Fruit fly (Drosophila melanogaster) whole organism, embryonic: ENCODE results near the gene Obp28a.
A peak's percentile ranks its signal among the peaks of the same experiment; 100 is the strongest.

Source experiments
- CG10321 ChIP-seq: fragments of 200-800 bp; sonication (Bioruptor generic); IDR thresholded peaks from 2 replicates; pipeline ENCODE4 v1.3.6; 2022; ENCODE audit warnings: missing biosample characterization, missing genetic modification characterization
- CG13296 ChIP-seq: fragments of 200-800 bp; sonication (Bioruptor generic); optimal IDR thresholded peaks from 3 replicates; lab custom pipeline; 2018; ENCODE audit warnings: missing biosample characterization, mild to moderate bottlenecking, missing genetic modification characterization
- CG16813 ChIP-seq: fragments of 200-800 bp; sonication (Bioruptor generic); IDR thresholded peaks from 3 replicates; pipeline ENCODE4 v1.3.6; 2022; ENCODE audit warnings: missing biosample characterization, missing genetic modification characterization; ENCODE audit not compliant: partially characterized antibody
- CG17568 ChIP-seq: fragments of 200-800 bp; sonication (Bioruptor generic); optimal IDR thresholded peaks from 2 replicates; lab custom pipeline; 2018; ENCODE audit warnings: missing biosample characterization, mild to moderate bottlenecking, missing genetic modification characterization, moderate library complexity
- CG17802 ChIP-seq: fragments of 200-800 bp; sonication (Bioruptor generic); optimal IDR thresholded peaks from 2 replicates; lab custom pipeline; 2018; ENCODE audit warnings: missing biosample characterization, mild to moderate bottlenecking, missing genetic modification characterization, moderate library complexity
- CG18262 ChIP-seq: fragments of 200-800 bp; optimal IDR thresholded peaks from 3 replicates; lab custom pipeline; 2019; ENCODE audit warnings: missing biosample characterization, mild to moderate bottlenecking, missing genetic modification characterization, moderate library complexity
- CG18599 ChIP-seq: fragments of 200-800 bp; sonication (Bioruptor generic); optimal IDR thresholded peaks from 3 replicates; lab custom pipeline; 2017; ENCODE audit warnings: missing biosample characterization, missing genetic modification characterization, mild to moderate bottlenecking, moderate library complexity, missing genetic modification reagents
- CG2678 ChIP-seq: fragments of 200-800 bp; sonication (Bioruptor generic); optimal IDR thresholded peaks from 3 replicates; lab custom pipeline; 2019; ENCODE audit warnings: missing biosample characterization, mild to moderate bottlenecking, missing genetic modification characterization, moderate library complexity
- CG31224 ChIP-seq: fragments of 200-800 bp; sonication (Bioruptor generic); IDR thresholded peaks from 2 replicates; pipeline ENCODE4 v1.3.6; 2022; ENCODE audit warnings: missing biosample characterization, missing genetic modification characterization
- CG5180 ChIP-seq: fragments of 200-800 bp; sonication (Bioruptor generic); optimal IDR thresholded peaks from 3 replicates; lab custom pipeline; 2017; ENCODE audit warnings: missing biosample characterization, missing genetic modification characterization, mild to moderate bottlenecking, moderate library complexity, missing genetic modification reagents
- CG5953 ChIP-seq: fragments of 200-800 bp; sonication (Bioruptor generic); IDR thresholded peaks from 2 replicates; pipeline ENCODE4 v1.3.6; 2022; ENCODE audit warnings: missing biosample characterization, missing genetic modification characterization
- CG7271 ChIP-seq: fragments of 200-800 bp; sonication (Bioruptor generic); optimal IDR thresholded peaks from 2 replicates; lab custom pipeline; 2018; ENCODE audit warnings: missing biosample characterization, mild to moderate bottlenecking, missing genetic modification characterization, moderate library complexity
- CG7963 ChIP-seq: fragments of 200-800 bp; sonication (Bioruptor generic); IDR thresholded peaks from 3 replicates; pipeline ENCODE4 v1.3.6; 2022; ENCODE audit warnings: missing biosample characterization, missing genetic modification characterization; ENCODE audit not compliant: partially characterized antibody
- CG8281 ChIP-seq: fragments of 200-800 bp; sonication (Bioruptor generic); optimal IDR thresholded peaks from 2 replicates; lab custom pipeline; 2018; ENCODE audit warnings: missing biosample characterization, mild to moderate bottlenecking, missing genetic modification characterization, moderate library complexity
- CkIIα-i1 ChIP-seq: fragments of 200-800 bp; sonication (Bioruptor generic); IDR thresholded peaks from 2 replicates; pipeline ENCODE4 v1.3.6; 2022; ENCODE audit warnings: missing biosample characterization, missing genetic modification characterization
- Drgx ChIP-seq: fragments of 200-800 bp; sonication (Bioruptor generic); IDR thresholded peaks from 2 replicates; pipeline ENCODE4 v1.3.6; 2022; ENCODE audit warnings: missing biosample characterization, missing genetic modification characterization
- HLH3B ChIP-seq: fragments of 200-800 bp; sonication (Bioruptor generic); IDR thresholded peaks from 2 replicates; pipeline ENCODE4 v1.3.6; 2022; ENCODE audit warnings: missing biosample characterization, missing genetic modification characterization
- MESR4 ChIP-seq: fragments of 200-800 bp; sonication (Bioruptor generic); optimal IDR thresholded peaks from 2 replicates; lab custom pipeline; 2018; ENCODE audit warnings: missing biosample characterization, mild to moderate bottlenecking, missing genetic modification characterization, moderate library complexity
- Meics ChIP-seq: fragments of 200-800 bp; sonication (Bioruptor generic); optimal IDR thresholded peaks from 2 replicates; lab custom pipeline; 2017; ENCODE audit warnings: missing biosample characterization, mild to moderate bottlenecking, missing genetic modification characterization
- NC2α ChIP-seq: fragments of 200-800 bp; sonication (Bioruptor generic); optimal IDR thresholded peaks from 2 replicates; lab custom pipeline; 2016; ENCODE audit warnings: missing biosample characterization, missing genetic modification characterization
- NK7.1 ChIP-seq: fragments of 200-800 bp; sonication (Bioruptor generic); optimal IDR thresholded peaks from 3 replicates; lab custom pipeline; 2016; ENCODE audit warnings: missing biosample characterization, missing genetic modification characterization
- Poxn ChIP-seq: fragments of 200-800 bp; sonication (Bioruptor generic); IDR thresholded peaks from 2 replicates; pipeline ENCODE4 v1.3.6; 2022; ENCODE audit warnings: missing biosample characterization, missing genetic modification characterization
- Side ChIP-seq: fragments of 200-800 bp; sonication (Bioruptor generic); optimal IDR thresholded peaks from 2 replicates; lab custom pipeline; 2016; ENCODE audit warnings: missing biosample characterization, missing genetic modification characterization
- Xrp1 ChIP-seq: fragments of 200-800 bp; sonication (Bioruptor generic); IDR thresholded peaks from 2 replicates; pipeline ENCODE4 v1.3.6; 2022; ENCODE audit warnings: missing biosample characterization, missing genetic modification characterization
- bsh ChIP-seq, 2 experiments: fragments of 200-800 bp; sonication (Bioruptor generic); optimal IDR thresholded peaks; 2 replicates each; lab custom pipeline; 2017 to 2018; ENCODE audit warnings: mild to moderate bottlenecking in 2 of 2, missing biosample characterization in 2 of 2, missing genetic modification characterization in 2 of 2, moderate library complexity in 1 of 2
- corto ChIP-seq: fragments of 200-800 bp; sonication (Bioruptor generic); optimal IDR thresholded peaks from 2 replicates; lab custom pipeline; 2016; ENCODE audit warnings: missing biosample characterization, mild to moderate bottlenecking, missing genetic modification characterization, moderate library complexity
- dimm ChIP-seq: fragments of 200-800 bp; sonication (Bioruptor generic); IDR thresholded peaks from 2 replicates; pipeline ENCODE4 v1.3.6; 2022; ENCODE audit warnings: missing biosample characterization, missing genetic modification characterization
- dpn ChIP-seq, 2 experiments: fragments of 200-800 bp; sonication (Bioruptor generic); optimal IDR thresholded peaks; 3 replicates each; lab custom pipeline; 2016; ENCODE audit warnings: missing biosample characterization in 2 of 2, missing genetic modification characterization in 2 of 2
- dysf ChIP-seq: fragments of 200-800 bp; sonication (Bioruptor generic); IDR thresholded peaks from 3 replicates; pipeline ENCODE4 v1.3.6; 2022; ENCODE audit warnings: missing biosample characterization, missing genetic modification characterization
- fd96Cb ChIP-seq: fragments of 200-800 bp; sonication (Bioruptor generic); optimal IDR thresholded peaks from 2 replicates; lab custom pipeline; 2018; ENCODE audit warnings: missing biosample characterization, mild to moderate bottlenecking, missing genetic modification characterization, moderate library complexity
- fru ChIP-seq: fragments of >200 bp; optimal IDR thresholded peaks from 2 replicates; lab custom pipeline; 2017
- ftz-f1 ChIP-seq: fragments of 200-800 bp; sonication (Bioruptor generic); optimal IDR thresholded peaks from 2 replicates; lab custom pipeline; 2016; ENCODE audit warnings: missing biosample characterization, missing genetic modification characterization
- nerfin-2 ChIP-seq: fragments of 200-800 bp; sonication (Bioruptor generic); IDR thresholded peaks from 2 replicates; pipeline ENCODE4 v1.3.6; 2022; ENCODE audit warnings: missing biosample characterization, missing genetic modification characterization; ENCODE audit not compliant: partially characterized antibody
- pita ChIP-seq: fragments of 200-800 bp; sonication (Bioruptor generic); optimal IDR thresholded peaks from 2 replicates; lab custom pipeline; 2017; ENCODE audit warnings: missing biosample characterization, mild to moderate bottlenecking, missing genetic modification characterization
- sc ChIP-seq, 3 experiments: fragments of >200 bp in 2 of 3; fragments of 200-800 bp in 1 of 3; sonication (Bioruptor generic) in 1 of 3; optimal IDR thresholded peaks; 2 replicates in 2 of 3; 3 replicates in 1 of 3; lab custom pipeline; 2017; ENCODE audit warnings: mild to moderate bottlenecking in 1 of 3, missing biosample characterization in 1 of 3, missing genetic modification characterization in 1 of 3, missing genetic modification reagents in 1 of 3
- slbo ChIP-seq: fragments of 200-800 bp; sonication (Bioruptor generic); IDR thresholded peaks from 2 replicates; pipeline ENCODE4 v1.3.6; 2022; ENCODE audit warnings: missing biosample characterization, missing genetic modification characterization
- tll ChIP-seq, 2 experiments: fragments of 200-800 bp in 1 of 2; fragments of >200 bp in 1 of 2; sonication (Bioruptor generic) in 1 of 2; optimal IDR thresholded peaks; 2 replicates each; lab custom pipeline; 2017 to 2019; ENCODE audit warnings: missing biosample characterization in 2 of 2, missing genetic modification characterization in 2 of 2, mild to moderate bottlenecking in 1 of 2, moderate library complexity in 1 of 2
- zen ChIP-seq: fragments of 200-800 bp; sonication (Bioruptor generic); optimal IDR thresholded peaks from 3 replicates; lab custom pipeline; 2018; ENCODE audit warnings: missing biosample characterization, mild to moderate bottlenecking, missing genetic modification characterization, moderate library complexity

The Obp28a gene

dm6 chr2L:7530437-7531091 lies 33.4 kb upstream of the Obp28a start (continued):
- no peak for TF ChIP-seq NC2α (GFP tag; lab: Kevin White, UChicago)
- peak; percentile 100 for TF ChIP-seq CG18262 (tag; lab: Kevin White, UChicago)
- TF ChIP-seq pita (GFP tag; lab: Kevin White, UChicago): no peak
- TF ChIP-seq Meics (GFP tag; lab: Kevin White, UChicago): peak; percentile 99
- TF ChIP-seq Poxn: peak; percentile 92
- TF ChIP-seq dysf (GFP tag; lab: Robert Waterston, UW): peak; percentile 99
- no peak; the same call in 1 of the 2 replicates for TF ChIP-seq nerfin-2 (GFP tag; lab: Robert Waterston, UW)
- TF ChIP-seq ftz-f1 (GFP tag; lab: Kevin White, UChicago): peak; percentile 67
- peak; percentile 98 for TF ChIP-seq HLH3B (GFP tag; lab: Robert Waterston, UW)
- peak; percentile 96 for TF ChIP-seq Drgx (GFP tag; lab: Robert Waterston, UW)
- TF ChIP-seq CkIIα-i1 (GFP tag; lab: Robert Waterston, UW): peak; percentile 74
- TF ChIP-seq CG16813 (GFP tag; lab: Robert Waterston, UW): peak; percentile 57; the same call in 2 of the 3 replicates
- TF ChIP-seq slbo (GFP tag; lab: Robert Waterston, UW): peak; percentile 97
- peak; percentile 90 for TF ChIP-seq corto (GFP tag; lab: Kevin White, UChicago)
- peak; percentile 93 for TF ChIP-seq CG7271 (tag; lab: Kevin White, UChicago)
- TF ChIP-seq Xrp1 (GFP tag; lab: Robert Waterston, UW): peak; percentile 99
- TF ChIP-seq CG5953 (GFP tag; lab: Robert Waterston, UW): peak; percentile 89
- peak; percentile 92 for TF ChIP-seq CG10321 (GFP tag; lab: Robert Waterston, UW)
- TF ChIP-seq CG5180 (GFP tag; lab: Kevin White, UChicago): peak; percentile 93
- peak; percentile 99 for TF ChIP-seq CG18599 (GFP tag; lab: Kevin White, UChicago)
- peak; percentile 99 for TF ChIP-seq CG2678 (tag; lab: Kevin White, UChicago)
- peak; percentile 90 for TF ChIP-seq dimm
- peak; percentile 57 for TF ChIP-seq MESR4 (GFP tag; lab: Kevin White, UChicago)
- peak; percentile 53 for TF ChIP-seq Side (GFP tag; lab: Kevin White, UChicago)
- no peak for TF ChIP-seq fru (lab: Kevin White, UChicago)
- TF ChIP-seq bsh (GFP tag; optimal IDR thresholded peaks at IDR 0.05; lab: Kevin White, UChicago): peak; percentile 98
- TF ChIP-seq tll (GFP tag; optimal IDR thresholded peaks at IDR 0.05; lab: Kevin White, UChicago): peak; percentile 8 to 78
- TF ChIP-seq sc (optimal IDR thresholded peaks at IDR 0.05; lab: Kevin White, UChicago): no peak
- peak; percentile 98 for TF ChIP-seq sc (GFP tag; optimal IDR thresholded peaks at IDR 0.05; lab: Kevin White, UChicago)
- TF ChIP-seq NK7.1 (GFP tag; lab: Kevin White, UChicago): peak; percentile 79
- TF ChIP-seq CG17802 (tag; lab: Kevin White, UChicago): peak; percentile 87
- TF ChIP-seq dpn (GFP tag; optimal IDR thresholded peaks at IDR 0.05; lab: Kevin White, UChicago): peak; percentile 86 to 98
- TF ChIP-seq CG8281 (tag; lab: Kevin White, UChicago): peak; percentile 94
- peak; percentile 99 for TF ChIP-seq CG13296 (GFP tag; lab: Kevin White, UChicago)
- peak; percentile 91 for TF ChIP-seq CG31224 (GFP tag; lab: Robert Waterston, UW)
- no peak for TF ChIP-seq CG7963 (GFP tag; lab: Robert Waterston, UW)
- peak; percentile 98 for TF ChIP-seq zen (tag; lab: Kevin White, UChicago)
- peak; percentile 97 for TF ChIP-seq CG17568
- peak; percentile 98 for TF ChIP-seq fd96Cb (tag; lab: Kevin White, UChicago)
